Fruit fly (Drosophila melanogaster) whole organism, embryonic: ENCODE data around the gene MESR6.

Experiments used
- Atf-2 ChIP-seq: fragments of 200-800 bp; sonication (Bioruptor generic); optimal IDR thresholded peaks from 2 replicates; lab custom pipeline; 2016; ENCODE audit warnings: missing biosample characterization, missing genetic modification characterization
- Bgb ChIP-seq: fragments of 200-800 bp; sonication (Bioruptor generic); IDR thresholded peaks from 2 replicates; pipeline ENCODE4 v1.3.6; 2022; ENCODE audit warnings: missing biosample characterization, missing genetic modification characterization; ENCODE audit not compliant: partially characterized antibody
- CG11085 ChIP-seq: fragments of 200-800 bp; sonication (Bioruptor generic); IDR thresholded peaks from 2 replicates; pipeline ENCODE4 v1.3.6; 2022; ENCODE audit warnings: missing biosample characterization, missing genetic modification characterization
- CG11456 ChIP-seq: fragments of 200-800 bp; sonication (Bioruptor generic); IDR thresholded peaks from 3 replicates; pipeline ENCODE4 v1.3.6; 2022; ENCODE audit warnings: missing biosample characterization, missing genetic modification characterization
- CG13424 ChIP-seq: fragments of 200-800 bp; sonication (Bioruptor generic); optimal IDR thresholded peaks from 2 replicates; lab custom pipeline; 2019; ENCODE audit warnings: missing biosample characterization, mild to moderate bottlenecking, missing genetic modification characterization, moderate library complexity
- CG13894 ChIP-seq: fragments of 200-800 bp; sonication (Bioruptor generic); optimal IDR thresholded peaks from 3 replicates; lab custom pipeline; 2018; ENCODE audit warnings: missing biosample characterization, mild to moderate bottlenecking, missing genetic modification characterization, moderate library complexity
- CG14050 ChIP-seq: fragments of 200-800 bp; sonication (Bioruptor generic); IDR thresholded peaks from 3 replicates; pipeline ENCODE4 v1.3.6; 2022; ENCODE audit warnings: missing biosample characterization, missing genetic modification characterization
- CG14441 ChIP-seq: fragments of 200-800 bp; sonication (Bioruptor generic); IDR thresholded peaks from 2 replicates; pipeline ENCODE4 v1.3.6; 2022; ENCODE audit warnings: missing biosample characterization, missing genetic modification characterization
- CG1647 ChIP-seq: fragments of 200-800 bp; sonication (Bioruptor generic); optimal IDR thresholded peaks from 3 replicates; lab custom pipeline; 2016; ENCODE audit warnings: missing biosample characterization, missing genetic modification characterization
- CG17361 ChIP-seq: fragments of 200-800 bp; sonication (Bioruptor generic); IDR thresholded peaks from 3 replicates; pipeline ENCODE4 v1.3.6; 2022; ENCODE audit warnings: missing biosample characterization, missing genetic modification characterization
- CG17912 ChIP-seq: fragments of 200-800 bp; sonication (Bioruptor generic); optimal IDR thresholded peaks from 2 replicates; lab custom pipeline; 2018; ENCODE audit warnings: missing biosample characterization, mild to moderate bottlenecking, missing genetic modification characterization
- CG2889 ChIP-seq: fragments of 200-800 bp; sonication (Bioruptor generic); IDR thresholded peaks from 3 replicates; pipeline ENCODE4 v1.3.6; 2022; ENCODE audit warnings: missing biosample characterization, missing genetic modification characterization
- CG30403 ChIP-seq: fragments of 200-800 bp; sonication (Bioruptor generic); optimal IDR thresholded peaks from 3 replicates; lab custom pipeline; 2016; ENCODE audit warnings: missing biosample characterization, missing genetic modification characterization
- CG34224 ChIP-seq: fragments of 200-800 bp; sonication (Bioruptor generic); IDR thresholded peaks from 3 replicates; pipeline ENCODE4 v1.3.6; 2022; ENCODE audit warnings: missing biosample characterization, missing genetic modification characterization; ENCODE audit not compliant: partially characterized antibody
- CG3838 ChIP-seq: fragments of 200-800 bp; sonication (Bioruptor generic); optimal IDR thresholded peaks from 3 replicates; lab custom pipeline; 2016; ENCODE audit warnings: missing biosample characterization, missing genetic modification characterization
- CG4854 ChIP-seq: fragments of 200-800 bp; sonication (Bioruptor generic); optimal IDR thresholded peaks from 2 replicates; lab custom pipeline; 2016; ENCODE audit warnings: missing biosample characterization, missing genetic modification characterization, inconsistent platforms
- CG6254 ChIP-seq: fragments of 200-800 bp; sonication (Bioruptor generic); optimal IDR thresholded peaks from 3 replicates; lab custom pipeline; 2017; ENCODE audit warnings: mild to moderate bottlenecking, missing biosample characterization, missing genetic modification reagents, missing genetic modification characterization
- CG6272 ChIP-seq: fragments of 200-800 bp; sonication (Bioruptor generic); IDR thresholded peaks from 2 replicates; pipeline ENCODE4 v1.3.6; 2022; ENCODE audit warnings: missing biosample characterization, missing genetic modification characterization
- CG6689 ChIP-seq: fragments of 200-800 bp; sonication (Bioruptor generic); IDR thresholded peaks from 2 replicates; pipeline ENCODE4 v1.3.6; 2022; ENCODE audit warnings: missing biosample characterization, missing genetic modification characterization
- CG6791 ChIP-seq: fragments of 200-800 bp; sonication (Bioruptor generic); IDR thresholded peaks from 3 replicates; pipeline ENCODE4 v1.3.6; 2022; ENCODE audit warnings: missing biosample characterization, missing genetic modification characterization; ENCODE audit not compliant: partially characterized antibody
- CG6813 ChIP-seq: fragments of 200-800 bp; sonication (Bioruptor generic); optimal IDR thresholded peaks from 2 replicates; lab custom pipeline; 2017; ENCODE audit warnings: missing biosample characterization, missing genetic modification characterization, mild to moderate bottlenecking, moderate library complexity, missing genetic modification reagents
- CG8281 ChIP-seq: fragments of 200-800 bp; sonication (Bioruptor generic); optimal IDR thresholded peaks from 2 replicates; lab custom pipeline; 2018; ENCODE audit warnings: missing biosample characterization, mild to moderate bottlenecking, missing genetic modification characterization, moderate library complexity
- CG9797 ChIP-seq: fragments of 200-800 bp; sonication (Bioruptor generic); optimal IDR thresholded peaks from 3 replicates; lab custom pipeline; 2018; ENCODE audit warnings: missing biosample characterization, mild to moderate bottlenecking, missing genetic modification characterization
- Camta ChIP-seq: fragments of 200-800 bp; sonication (Bioruptor generic); optimal IDR thresholded peaks from 2 replicates; lab custom pipeline; 2016; ENCODE audit warnings: missing biosample characterization, missing genetic modification characterization
- ERR ChIP-seq: fragments of 200-800 bp; sonication (Bioruptor generic); optimal IDR thresholded peaks from 2 replicates; lab custom pipeline; 2016; ENCODE audit warnings: missing biosample characterization, missing genetic modification characterization
- Eip74EF ChIP-seq, 2 experiments: fragments of 200-800 bp in 1 of 2; fragments of >200 bp in 1 of 2; sonication (Bioruptor generic) in 1 of 2; optimal IDR thresholded peaks; 2 replicates each; lab custom pipeline; 2017 to 2019; ENCODE audit warnings: missing biosample characterization in 2 of 2, missing genetic modification characterization in 2 of 2, mild to moderate bottlenecking in 1 of 2, moderate library complexity in 1 of 2
- Ets97D ChIP-seq: fragments of 200-800 bp; sonication (Bioruptor generic); optimal IDR thresholded peaks from 3 replicates; lab custom pipeline; 2016; ENCODE audit warnings: missing biosample characterization, missing genetic modification characterization
- Max ChIP-seq: fragments of 200-800 bp; sonication (Bioruptor generic); optimal IDR thresholded peaks from 2 replicates; lab custom pipeline; 2016; ENCODE audit warnings: missing biosample characterization, mild to moderate bottlenecking, missing genetic modification characterization
- Sox100B ChIP-seq: fragments of 200-800 bp; sonication (Bioruptor generic); optimal IDR thresholded peaks from 3 replicates; lab custom pipeline; 2018; ENCODE audit warnings: missing biosample characterization, mild to moderate bottlenecking, missing genetic modification characterization
- ase ChIP-seq: fragments of 200-800 bp; sonication (Bioruptor generic); IDR thresholded peaks from 3 replicates; pipeline ENCODE4 v1.3.6; 2022; ENCODE audit warnings: missing biosample characterization, missing genetic modification characterization
- bigmax ChIP-seq: fragments of 200-800 bp; sonication (Bioruptor generic); optimal IDR thresholded peaks from 2 replicates; lab custom pipeline; 2018; ENCODE audit warnings: missing biosample characterization, mild to moderate bottlenecking, missing genetic modification characterization
- ci ChIP-seq: fragments of 200-800 bp; sonication (Bioruptor generic); IDR thresholded peaks from 3 replicates; pipeline ENCODE4 v1.3.6; 2022; ENCODE audit warnings: missing biosample characterization, missing genetic modification characterization
- corto ChIP-seq: fragments of 200-800 bp; sonication (Bioruptor generic); optimal IDR thresholded peaks from 2 replicates; lab custom pipeline; 2016; ENCODE audit warnings: missing biosample characterization, mild to moderate bottlenecking, missing genetic modification characterization, moderate library complexity
- croc ChIP-seq: fragments of 200-800 bp; sonication (Bioruptor generic); conservative IDR thresholded peaks from 3 replicates; pipeline ENCODE4 v1.3.6; 2022; ENCODE audit warnings: missing biosample characterization, missing genetic modification characterization
- dan ChIP-seq: fragments of 200-800 bp; sonication (Bioruptor generic); IDR thresholded peaks from 2 replicates; pipeline ENCODE4 v1.3.6; 2022; ENCODE audit warnings: missing biosample characterization, missing genetic modification characterization
- danr ChIP-seq: fragments of 200-800 bp; sonication (Bioruptor generic); IDR thresholded peaks from 2 replicates; pipeline ENCODE4 v1.3.6; 2022; ENCODE audit warnings: missing biosample characterization, missing genetic modification characterization
- dati ChIP-seq: fragments of 200-800 bp; sonication (Bioruptor generic); IDR thresholded peaks from 2 replicates; pipeline ENCODE4 v1.3.6; 2022; ENCODE audit warnings: missing biosample characterization, missing genetic modification characterization
- fd3F ChIP-seq: fragments of 200-800 bp; sonication (Bioruptor generic); optimal IDR thresholded peaks from 2 replicates; lab custom pipeline; 2018; ENCODE audit warnings: missing biosample characterization, mild to moderate bottlenecking, missing genetic modification characterization, moderate library complexity
- fd96Cb ChIP-seq: fragments of 200-800 bp; sonication (Bioruptor generic); optimal IDR thresholded peaks from 2 replicates; lab custom pipeline; 2018; ENCODE audit warnings: missing biosample characterization, mild to moderate bottlenecking, missing genetic modification characterization, moderate library complexity
- grau ChIP-seq: fragments of 200-800 bp; optimal IDR thresholded peaks from 3 replicates; lab custom pipeline; 2019; ENCODE audit warnings: missing biosample characterization, mild to moderate bottlenecking, missing genetic modification characterization, moderate library complexity
- ind ChIP-seq: fragments of 200-800 bp; sonication (Bioruptor generic); optimal IDR thresholded peaks from 3 replicates; lab custom pipeline; 2016; ENCODE audit warnings: missing biosample characterization, missing genetic modification characterization
- insv ChIP-seq, 2 experiments: fragments of 200-800 bp; sonication (Bioruptor generic); optimal IDR thresholded peaks; 3 replicates each; lab custom pipeline; 2016 to 2018; ENCODE audit warnings: missing biosample characterization in 2 of 2, missing genetic modification characterization in 2 of 2
- lmd ChIP-seq: fragments of 200-800 bp; sonication (Bioruptor generic); IDR thresholded peaks from 2 replicates; pipeline ENCODE4 v1.3.6; 2022; ENCODE audit warnings: missing biosample characterization, missing genetic modification characterization
- mam ChIP-seq: fragments of 200-800 bp; sonication (Bioruptor generic); optimal IDR thresholded peaks from 3 replicates; lab custom pipeline; 2016; ENCODE audit warnings: missing biosample characterization, missing genetic modification characterization
- mirr ChIP-seq: fragments of 200-800 bp; sonication (Bioruptor generic); optimal IDR thresholded peaks from 3 replicates; lab custom pipeline; 2018; ENCODE audit warnings: missing biosample characterization, mild to moderate bottlenecking, missing genetic modification characterization
- p53 ChIP-seq: fragments of 200-800 bp; sonication (Bioruptor generic); optimal IDR thresholded peaks from 2 replicates; lab custom pipeline; 2016; ENCODE audit warnings: missing biosample characterization, missing genetic modification characterization
- pb ChIP-seq: fragments of 200-800 bp; sonication (Bioruptor generic); optimal IDR thresholded peaks from 3 replicates; lab custom pipeline; 2016; ENCODE audit warnings: missing biosample characterization, missing genetic modification characterization
- schlank ChIP-seq: fragments of 200-800 bp; sonication (Bioruptor generic); optimal IDR thresholded peaks from 2 replicates; lab custom pipeline; 2018; ENCODE audit warnings: missing biosample characterization, mild to moderate bottlenecking, missing genetic modification characterization
- slp2 ChIP-seq: fragments of 200-800 bp; sonication (Bioruptor generic); optimal IDR thresholded peaks from 2 replicates; lab custom pipeline; 2016; ENCODE audit warnings: missing biosample characterization, missing genetic modification characterization
- sug ChIP-seq: fragments of 200-800 bp; optimal IDR thresholded peaks from 2 replicates; lab custom pipeline; 2019; ENCODE audit warnings: missing biosample characterization, mild to moderate bottlenecking, missing genetic modification characterization, moderate library complexity
- wek ChIP-seq: fragments of 200-800 bp; sonication (Bioruptor generic); optimal IDR thresholded peaks from 3 replicates; lab custom pipeline; 2018; ENCODE audit warnings: missing biosample characterization, mild to moderate bottlenecking, missing genetic modification characterization, moderate library complexity

Gene MESR6

DNA sequence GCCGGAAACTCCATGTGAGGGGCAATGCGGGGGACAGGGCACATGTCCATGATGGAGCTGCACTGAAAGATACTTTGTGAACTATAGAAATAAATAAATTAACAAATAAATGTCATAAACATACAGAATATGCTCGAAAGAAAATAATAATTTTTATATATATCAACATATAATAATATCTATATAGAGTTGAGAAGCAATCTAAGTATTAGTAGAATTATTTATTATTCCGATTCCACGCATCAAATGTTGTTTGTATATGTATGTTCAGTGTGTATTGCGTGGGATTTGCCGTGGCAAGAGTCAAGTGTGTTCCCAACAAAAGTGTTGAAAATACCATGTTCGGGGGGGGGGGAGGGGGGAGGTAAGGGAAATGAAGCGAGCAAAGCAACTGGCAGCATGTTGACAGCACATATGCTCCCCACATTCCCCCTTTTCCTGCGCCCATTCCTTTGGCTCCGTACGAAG lies 35.6 kb upstream of the MESR6 start (continued):
- no peak for TF ChIP-seq Ets97D
- TF ChIP-seq wek (GFP tag; lab: Kevin White, UChicago), result no peak
- no peak for TF ChIP-seq Max (GFP tag; lab: Kevin White, UChicago)
- peak; percentile 5 for TF ChIP-seq fd96Cb (tag; lab: Kevin White, UChicago)
- TF ChIP-seq CG4854 (GFP tag; lab: Kevin White, UChicago), result no peak
- no peak for TF ChIP-seq CG30403 (GFP tag; lab: Kevin White, UChicago)
- TF ChIP-seq CG2889 (GFP tag; lab: Robert Waterston, UW), result no peak
- peak; percentile 42 for TF ChIP-seq grau
- TF ChIP-seq CG14050 (GFP tag; lab: Robert Waterston, UW), result no peak
- no peak for TF ChIP-seq Bgb (GFP tag; lab: Robert Waterston, UW)
- TF ChIP-seq dati, result no peak
- TF ChIP-seq CG6813 (GFP tag; lab: Kevin White, UChicago), result no peak
- TF ChIP-seq CG11456, result no peak
- no peak for TF ChIP-seq insv (GFP tag; optimal IDR thresholded peaks at IDR 0.05; lab: Kevin White, UChicago)
- TF ChIP-seq slp2 (GFP tag; lab: Kevin White, UChicago), result no peak
- TF ChIP-seq CG17361 (GFP tag; lab: Robert Waterston, UW), result peak; percentile 66
- no peak for TF ChIP-seq mirr (GFP tag; lab: Kevin White, UChicago)
- peak; percentile 6 for TF ChIP-seq CG13424 (tag; lab: Kevin White, UChicago)
- TF ChIP-seq CG1647 (GFP tag; lab: Kevin White, UChicago), result no peak
- 0 out of 2 replicates have a peak, but pooled peaks have one; percentile 33 for TF ChIP-seq CG6689 (GFP tag; lab: Robert Waterston, UW)
- TF ChIP-seq CG17912 (GFP tag; lab: Kevin White, UChicago), result no peak
- no peak for TF ChIP-seq corto (GFP tag; lab: Kevin White, UChicago)
- TF ChIP-seq ci (GFP tag; lab: Robert Waterston, UW), result no peak
- TF ChIP-seq ERR (GFP tag; lab: Kevin White, UChicago), result no peak
- no peak for TF ChIP-seq CG14441 (GFP tag; lab: Robert Waterston, UW)
- no peak for TF ChIP-seq CG6791 (GFP tag; lab: Robert Waterston, UW)
- TF ChIP-seq dan (GFP tag; lab: Robert Waterston, UW), result no peak
- TF ChIP-seq Atf-2 (GFP tag; lab: Kevin White, UChicago), result no peak
- TF ChIP-seq CG9797 (GFP tag; lab: Kevin White, UChicago), result no peak
- TF ChIP-seq CG6254 (GFP tag; lab: Kevin White, UChicago), result peak; percentile 31
- no peak for TF ChIP-seq p53 (GFP tag; lab: Kevin White, UChicago)
- no peak for TF ChIP-seq Camta (GFP tag; lab: Kevin White, UChicago)
- no peak for TF ChIP-seq CG34224
- peak; percentile 22 for TF ChIP-seq Sox100B (GFP tag; lab: Kevin White, UChicago)
- no peak for TF ChIP-seq mam (GFP tag; lab: Kevin White, UChicago)
- no peak for TF ChIP-seq danr (GFP tag; lab: Robert Waterston, UW)
- no peak for TF ChIP-seq CG3838 (GFP tag; lab: Kevin White, UChicago)
- TF ChIP-seq CG13894 (tag; lab: Kevin White, UChicago), result no peak
- no peak for TF ChIP-seq CG11085 (GFP tag; lab: Robert Waterston, UW)
- no peak for TF ChIP-seq CG8281 (tag; lab: Kevin White, UChicago)
- TF ChIP-seq ind (GFP tag; lab: Kevin White, UChicago), result no peak
- peak; percentile 15; the same call in 1 of the 3 replicates for TF ChIP-seq croc (GFP tag; lab: Robert Waterston, UW)
- no peak for TF ChIP-seq CG6272 (GFP tag; lab: Robert Waterston, UW)
- TF ChIP-seq schlank (tag; lab: Kevin White, UChicago), result no peak
- no peak for TF ChIP-seq fd3F
- no peak for TF ChIP-seq sug
- TF ChIP-seq bigmax, result no peak
- no peak for TF ChIP-seq pb (GFP tag; lab: Kevin White, UChicago)
- TF ChIP-seq lmd (GFP tag; lab: Robert Waterston, UW), result no peak
- TF ChIP-seq Eip74EF (GFP tag; optimal IDR thresholded peaks at IDR 0.05; lab: Kevin White, UChicago), result peak in 1 of 2 experiments; percentile 48
- TF ChIP-seq ase (GFP tag; lab: Robert Waterston, UW), result no peak
